Worm (Caenorhabditis elegans) whole organism, young adult: Measurements from ENCODE around the gene btb-11.
"Not testable (repeated sequence)": the region's sequence is repeated elsewhere in the genome, so short reads cannot be mapped to it uniquely, and the experiment has no call there.

Source experiments
- F10E7.11 ChIP-seq: sonication (generic microtip); optimal IDR thresholded peaks from 2 replicates; lab custom pipeline; 2017; ENCODE audit warnings: mild to moderate bottlenecking, missing genetic modification characterization, moderate library complexity, missing compliant biosample characterization
- F23B12.7 ChIP-seq: sonication (generic microtip); optimal IDR thresholded peaks from 2 replicates; lab custom pipeline; 2017; ENCODE audit warnings: missing genetic modification characterization, mild to moderate bottlenecking, missing compliant biosample characterization, antibody characterized with exemption, moderate library complexity; ENCODE audit not compliant: insufficient read depth
- F37B4.10 ChIP-seq: fragments of 200-800 bp; sonication (Bioruptor generic); IDR thresholded peaks from 2 replicates; pipeline ENCODE4 v1.3.6; 2022; ENCODE audit warnings: missing genetic modification characterization, missing compliant biosample characterization
- F57A8.1 ChIP-seq: fragments of 200-800 bp; sonication (Bioruptor generic); optimal IDR thresholded peaks from 2 replicates; lab custom pipeline; 2018; ENCODE audit warnings: mild to moderate bottlenecking, missing genetic modification characterization, moderate library complexity, missing compliant biosample characterization
- K11D2.4 ChIP-seq: fragments of 200-800 bp; sonication (Bioruptor generic); IDR thresholded peaks from 2 replicates; pipeline ENCODE4 v1.3.6; 2022; ENCODE audit warnings: missing genetic modification reagents, missing genetic modification characterization, missing compliant biosample characterization
- Y53G8AR.9 ChIP-seq: fragments of 200-800 bp; sonication (Bioruptor generic); conservative IDR thresholded peaks from 2 replicates; pipeline ENCODE4 v1.3.6; 2022; ENCODE audit warnings: missing genetic modification reagents, missing genetic modification characterization, missing compliant biosample characterization
- ZK185.1 ChIP-seq: sonication (generic microtip); optimal IDR thresholded peaks from 2 replicates; lab custom pipeline; 2016; ENCODE audit warnings: mild to moderate bottlenecking, missing genetic modification characterization, missing compliant biosample characterization; ENCODE audit not compliant: poor library complexity, severe bottlenecking
- aptf-3 ChIP-seq: fragments of 200-800 bp; sonication (Bioruptor generic); IDR thresholded peaks from 2 replicates; pipeline ENCODE4 v1.3.6; 2022; ENCODE audit warnings: missing genetic modification characterization, missing compliant biosample characterization
- attf-6 ChIP-seq: fragments of 200-800 bp; sonication (Bioruptor generic); IDR thresholded peaks from 2 replicates; pipeline ENCODE4 v1.3.6; 2022; ENCODE audit warnings: missing genetic modification reagents, missing genetic modification characterization, missing compliant biosample characterization
- bed-1 ChIP-seq: fragments of 200-800 bp; sonication (Bioruptor generic); IDR thresholded peaks from 2 replicates; pipeline ENCODE4 v1.3.6; 2022; ENCODE audit warnings: missing genetic modification reagents, missing genetic modification characterization, missing compliant biosample characterization
- bed-2 ChIP-seq: fragments of 200-800 bp; sonication (Bioruptor generic); IDR thresholded peaks from 2 replicates; pipeline ENCODE4 v1.3.6; 2022; ENCODE audit warnings: missing genetic modification reagents, missing genetic modification characterization, missing compliant biosample characterization
- cebp-2 ChIP-seq: fragments of 200-800 bp; sonication (Bioruptor generic); IDR thresholded peaks from 2 replicates; pipeline ENCODE4 v1.3.6; 2022; ENCODE audit warnings: missing genetic modification characterization, missing compliant biosample characterization
- ceh-27 ChIP-seq: fragments of 200-800 bp; sonication (Bioruptor generic); optimal IDR thresholded peaks from 2 replicates; lab custom pipeline; 2018; ENCODE audit warnings: mild to moderate bottlenecking, missing genetic modification characterization, moderate library complexity, missing compliant biosample characterization
- ceh-40 ChIP-seq: fragments of 200-800 bp; sonication (Bioruptor generic); IDR thresholded peaks from 2 replicates; pipeline ENCODE4 v1.3.6; 2022; ENCODE audit warnings: missing genetic modification characterization, missing compliant biosample characterization
- gei-17 ChIP-seq: fragments of 200-800 bp; sonication (Bioruptor generic); optimal IDR thresholded peaks from 2 replicates; lab custom pipeline; 2018; ENCODE audit warnings: mild to moderate bottlenecking, missing genetic modification characterization, missing compliant biosample characterization
- him-1 ChIP-seq: sonication (generic microtip); optimal IDR thresholded peaks from 2 replicates; lab custom pipeline; 2016; ENCODE audit warnings: missing genotype, missing genetic modification reagents, missing genetic modification characterization, missing compliant biosample characterization
- hmg-1.2 ChIP-seq: fragments of 200-800 bp; sonication (Bioruptor generic); IDR thresholded peaks from 2 replicates; pipeline ENCODE4 v1.3.6; 2022; ENCODE audit warnings: missing genetic modification reagents, missing genetic modification characterization, missing compliant biosample characterization
- hrde-1 ChIP-seq: sonication (generic microtip); optimal IDR thresholded peaks from 2 replicates; lab custom pipeline; 2016; ENCODE audit warnings: missing genetic modification characterization, mild to moderate bottlenecking, missing compliant biosample characterization, moderate library complexity, missing genotype, missing genetic modification reagents, borderline replicate concordance
- let-526 ChIP-seq: fragments of 200-800 bp; sonication (Bioruptor generic); IDR thresholded peaks from 2 replicates; pipeline ENCODE4 v1.3.6; 2022; ENCODE audit warnings: missing genetic modification reagents, missing genetic modification characterization, missing compliant biosample characterization
- lin-26 ChIP-seq: fragments of 200-800 bp; sonication (Bioruptor generic); IDR thresholded peaks from 2 replicates; pipeline ENCODE4 v1.3.6; 2022; ENCODE audit warnings: missing genetic modification reagents, missing genetic modification characterization, missing compliant biosample characterization
- lin-54 ChIP-seq: fragments of 200-800 bp; sonication (Bioruptor generic); optimal IDR thresholded peaks from 2 replicates; lab custom pipeline; 2018; ENCODE audit warnings: mild to moderate bottlenecking, missing genetic modification characterization, missing compliant biosample characterization
- madf-8 ChIP-seq: fragments of 200-800 bp; sonication (Bioruptor generic); conservative IDR thresholded peaks from 2 replicates; pipeline ENCODE4 v1.3.6; 2022; ENCODE audit warnings: missing genetic modification reagents, missing genetic modification characterization, missing compliant biosample characterization
- mcd-1 ChIP-seq: fragments of 200-800 bp; sonication (Bioruptor generic); IDR thresholded peaks from 2 replicates; pipeline ENCODE4 v1.3.6; 2022; ENCODE audit warnings: missing genetic modification reagents, missing genetic modification characterization, missing compliant biosample characterization
- nfya-1 ChIP-seq: sonication (generic microtip); optimal IDR thresholded peaks from 2 replicates; lab custom pipeline; 2017; ENCODE audit warnings: antibody characterized with exemption, missing compliant biosample characterization, missing genetic modification characterization, borderline replicate concordance; ENCODE audit not compliant: insufficient read depth
- nhr-90 ChIP-seq: sonication (generic microtip); optimal IDR thresholded peaks from 2 replicates; lab custom pipeline; 2016; ENCODE audit warnings: missing genotype, mild to moderate bottlenecking, missing genetic modification characterization, missing compliant biosample characterization
- snpc-1.3 ChIP-seq: sonication (generic microtip); optimal IDR thresholded peaks from 2 replicates; lab custom pipeline; 2017; ENCODE audit warnings: missing genetic modification characterization, mild to moderate bottlenecking, missing compliant biosample characterization, antibody characterized with exemption, moderate library complexity, missing genotype, missing genetic modification reagents; ENCODE audit not compliant: insufficient read depth
- unc-130 ChIP-seq: sonication (generic microtip); optimal IDR thresholded peaks from 2 replicates; lab custom pipeline; 2016; ENCODE audit warnings: missing genetic modification reagents, missing genetic modification characterization, missing compliant biosample characterization
- xnd-1 ChIP-seq: sonication (generic microtip); optimal IDR thresholded peaks from 2 replicates; lab custom pipeline; 2016; ENCODE audit warnings: missing genotype, missing genetic modification reagents, missing genetic modification characterization, missing compliant biosample characterization
- zim-3 ChIP-seq: sonication (generic microtip); optimal IDR thresholded peaks from 2 replicates; lab custom pipeline; 2017; ENCODE audit warnings: mild to moderate bottlenecking, missing genetic modification characterization, moderate library complexity, missing compliant biosample characterization
- ztf-18 ChIP-seq: sonication (generic microtip); optimal IDR thresholded peaks from 2 replicates; lab custom pipeline; 2016; ENCODE audit warnings: missing genotype, mild to moderate bottlenecking, missing genetic modification characterization, missing compliant biosample characterization
- ztf-3 ChIP-seq: fragments of 200-800 bp; sonication (Bioruptor generic); optimal IDR thresholded peaks from 2 replicates; lab custom pipeline; 2018; ENCODE audit warnings: mild to moderate bottlenecking, missing genetic modification characterization, missing compliant biosample characterization

The btb-11 gene

DNA sequence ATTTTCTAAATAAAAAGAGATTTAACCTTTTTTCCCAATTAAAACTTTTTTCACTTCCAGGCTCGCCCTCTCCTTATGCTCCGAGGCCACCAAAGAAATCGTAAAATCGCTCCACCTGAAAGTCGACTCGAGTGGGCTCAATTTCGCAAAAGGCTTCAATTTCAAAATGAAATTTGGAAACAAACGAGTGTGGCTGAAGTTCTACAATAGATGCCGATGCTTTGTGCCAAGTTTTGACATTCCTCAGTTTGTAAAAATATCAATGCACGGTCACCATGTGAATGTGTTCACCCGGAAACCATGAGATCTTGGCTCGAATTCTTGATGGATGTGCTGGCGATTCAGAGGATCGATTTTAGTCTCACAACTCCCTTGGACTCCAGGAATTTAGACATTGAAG lies 2.1 kb upstream of the btb-11 start, which contains the start of gene M01D1.12:
M01D1.12 (plus strand) TSS at position 301 of the 400 bp plus-strand sequence.
- TF ChIP-seq hmg-1.2 (GFP tag; lab: Robert Waterston, UW), result no peak
- TF ChIP-seq aptf-3 (GFP tag; lab: Robert Waterston, UW), result no peak
- TF ChIP-seq F57A8.1 (GFP tag; lab: Kevin White, UChicago), result no peak
- no peak for TF ChIP-seq mcd-1 (GFP tag; lab: Robert Waterston, UW)
- TF ChIP-seq, all 124 proteins: peak for 0

DNA sequence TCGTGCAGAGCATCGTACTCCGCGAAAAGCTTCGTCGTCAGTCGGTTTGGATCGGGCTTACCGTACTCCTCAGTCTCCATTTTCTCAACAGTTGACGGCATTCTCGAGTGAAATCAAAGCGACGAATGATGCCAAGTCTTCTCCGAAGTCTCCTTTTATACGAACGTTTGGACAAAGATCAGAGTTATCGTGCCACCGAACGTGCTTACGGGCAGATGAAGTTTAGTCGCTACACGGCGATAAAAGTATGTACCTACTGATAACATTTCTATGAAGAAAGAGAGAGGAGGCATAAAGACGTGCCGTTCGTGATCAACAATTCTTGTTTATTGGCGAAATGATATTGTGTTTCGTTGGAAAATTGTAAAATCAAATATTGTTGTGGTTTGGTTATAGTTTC lies 18.2 kb downstream of the btb-11 start, which contains the start of gene F45D11.14:
F45D11.14 (minus strand) TSS at position 101 of the 400 bp plus-strand sequence.
- TF ChIP-seq ceh-40 (GFP tag; lab: Robert Waterston, UW); F10E7.11 (tag; lab: Kevin White, UChicago); attf-6: not testable (repeated sequence)
- TF ChIP-seq, all 124 proteins: peak for 0; not testable (repeated sequence) for 124

DNA sequence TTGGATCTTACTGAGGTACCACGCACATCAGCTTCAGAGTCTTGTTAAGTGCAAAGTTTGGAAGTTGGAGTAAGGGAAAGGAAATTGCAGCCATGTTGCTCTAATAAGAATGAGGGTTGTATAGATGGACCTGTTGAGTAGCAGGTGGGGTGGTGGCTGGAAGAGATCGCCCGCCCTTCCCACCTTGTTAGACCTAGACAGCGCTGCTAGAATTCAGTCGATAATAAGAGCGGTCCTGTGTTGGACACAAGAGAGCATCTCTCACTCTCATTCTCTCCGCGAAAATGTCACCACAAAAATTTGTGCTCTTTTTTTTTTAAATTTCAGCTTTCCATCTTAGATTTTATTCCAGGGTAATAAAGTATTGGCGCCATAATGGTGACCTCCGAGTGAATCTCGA lies 23.2 kb downstream of the btb-11 start, which contains the start of the genes fbxb-30 and F45D11.5:
fbxb-30 (minus strand) TSS at position 101 of the 400 bp plus-strand sequence.
F45D11.5 (plus strand) TSS at position 352 of the 400 bp plus-strand sequence.
- TF ChIP-seq snpc-1.3 (no peak), zim-3 (tag; lab: Kevin White, UChicago) (no peak), lin-26 (GFP tag; lab: Robert Waterston, UW) (no peak), him-1 (tag; lab: Kevin White, UChicago) (no peak), ztf-3 (GFP tag; lab: Kevin White, UChicago) (no peak), let-526 (GFP tag; lab: Robert Waterston, UW) (no peak), bed-1 (GFP tag; lab: Robert Waterston, UW) (no peak), F23B12.7 (tag; lab: Kevin White, UChicago) (no peak)
- TF ChIP-seq, all 124 proteins: peak for 0

DNA sequence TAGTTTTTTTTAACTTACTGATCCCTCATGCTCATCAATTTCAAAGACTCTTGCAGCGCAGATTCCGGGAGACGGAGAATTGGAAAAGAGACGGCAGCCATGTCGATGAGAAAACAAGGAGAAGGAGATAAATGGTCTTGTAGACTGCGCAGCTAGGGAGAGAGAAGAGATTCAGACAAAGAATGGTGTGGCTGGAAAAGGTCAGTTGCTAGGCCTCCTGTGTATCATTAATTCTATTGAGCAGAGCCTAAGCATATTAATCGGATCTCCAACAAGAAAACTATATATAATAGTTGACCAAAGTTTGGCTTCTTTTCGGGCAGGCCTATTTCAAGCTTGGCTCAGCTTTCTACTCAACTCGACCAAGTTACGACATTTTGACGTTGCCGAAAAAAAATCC lies 25.1 kb downstream of the btb-11 start, which contains the start of gene fbxb-29:
fbxb-29 (minus strand) TSS at position 101 of the 400 bp plus-strand sequence.
- TF ChIP-seq ztf-18 (tag; lab: Kevin White, UChicago) (no peak), xnd-1 (no peak), madf-8 (GFP tag; lab: Robert Waterston, UW) (no peak), ceh-27 (GFP tag; lab: Kevin White, UChicago) (no peak), lin-54 (GFP tag; lab: Kevin White, UChicago) (no peak), bed-1 (GFP tag; lab: Robert Waterston, UW) (no peak), bed-2 (no peak), F37B4.10 (GFP tag; lab: Robert Waterston, UW) (no peak), hrde-1 (tag; lab: Kevin White, UChicago) (no peak), nfya-1 (tag; lab: Kevin White, UChicago) (no peak), nhr-90 (tag; lab: Kevin White, UChicago) (no peak), unc-130 (no peak), Y53G8AR.9 (no peak), cebp-2 (GFP tag; lab: Robert Waterston, UW) (no peak), K11D2.4 (GFP tag; lab: Robert Waterston, UW) (no peak), gei-17 (GFP tag; lab: Kevin White, UChicago) (no peak), ZK185.1 (tag; lab: Kevin White, UChicago) (no peak)
- TF ChIP-seq, all 124 proteins: peak for 0
